Fruit fly (Drosophila melanogaster) whole organism, embryonic: ENCODE data around the gene pav.

Experiments
- CG10267 ChIP-seq: fragments of 200-800 bp; sonication (Bioruptor generic); optimal IDR thresholded peaks from 2 replicates; lab custom pipeline; 2018; ENCODE audit warnings: missing biosample characterization, mild to moderate bottlenecking, missing genetic modification characterization, moderate library complexity
- CG10959 ChIP-seq: fragments of 200-800 bp; sonication (Bioruptor generic); IDR thresholded peaks from 2 replicates; pipeline ENCODE4 v1.3.6; 2022; ENCODE audit warnings: missing biosample characterization, missing genetic modification characterization
- CG11085 ChIP-seq: fragments of 200-800 bp; sonication (Bioruptor generic); IDR thresholded peaks from 2 replicates; pipeline ENCODE4 v1.3.6; 2022; ENCODE audit warnings: missing biosample characterization, missing genetic modification characterization
- CG1647 ChIP-seq: fragments of 200-800 bp; sonication (Bioruptor generic); optimal IDR thresholded peaks from 3 replicates; lab custom pipeline; 2016; ENCODE audit warnings: missing biosample characterization, missing genetic modification characterization
- CG1792 ChIP-seq: fragments of 200-800 bp; sonication (Bioruptor generic); optimal IDR thresholded peaks from 2 replicates; lab custom pipeline; 2016; ENCODE audit warnings: missing biosample characterization, missing genetic modification characterization
- CG18262 ChIP-seq: fragments of 200-800 bp; optimal IDR thresholded peaks from 3 replicates; lab custom pipeline; 2019; ENCODE audit warnings: missing biosample characterization, mild to moderate bottlenecking, missing genetic modification characterization, moderate library complexity
- CG2129 ChIP-seq: fragments of 200-800 bp; sonication (Bioruptor generic); IDR thresholded peaks from 2 replicates; pipeline ENCODE4 v1.3.6; 2022; ENCODE audit warnings: missing biosample characterization, missing genetic modification characterization; ENCODE audit not compliant: partially characterized antibody
- CG2202 ChIP-seq: fragments of 200-800 bp; sonication (Bioruptor generic); optimal IDR thresholded peaks from 2 replicates; lab custom pipeline; 2018; ENCODE audit warnings: missing biosample characterization, mild to moderate bottlenecking, missing genetic modification characterization
- CG31365 ChIP-seq: fragments of 200-800 bp; sonication (Bioruptor generic); optimal IDR thresholded peaks from 2 replicates; lab custom pipeline; 2018; ENCODE audit warnings: missing biosample characterization, mild to moderate bottlenecking, missing genetic modification characterization
- CG32767 ChIP-seq: fragments of 200-800 bp; sonication (Bioruptor generic); IDR thresholded peaks from 2 replicates; pipeline ENCODE4 v1.3.6; 2022; ENCODE audit warnings: missing biosample characterization, missing genetic modification characterization
- CG34224 ChIP-seq: fragments of 200-800 bp; sonication (Bioruptor generic); IDR thresholded peaks from 3 replicates; pipeline ENCODE4 v1.3.6; 2022; ENCODE audit warnings: missing biosample characterization, missing genetic modification characterization; ENCODE audit not compliant: partially characterized antibody
- CG34376 ChIP-seq: fragments of 200-800 bp; sonication (Bioruptor generic); optimal IDR thresholded peaks from 2 replicates; lab custom pipeline; 2018; ENCODE audit warnings: missing biosample characterization, mild to moderate bottlenecking, missing genetic modification characterization
- CG3995 ChIP-seq: fragments of 200-800 bp; sonication (Bioruptor generic); optimal IDR thresholded peaks from 3 replicates; lab custom pipeline; 2016; ENCODE audit warnings: missing biosample characterization, missing genetic modification characterization
- CG6175 ChIP-seq: fragments of 200-800 bp; sonication (Bioruptor generic); IDR thresholded peaks from 3 replicates; pipeline ENCODE4 v1.3.6; 2022; ENCODE audit warnings: missing biosample characterization, missing genetic modification characterization
- CG7786 ChIP-seq: fragments of 200-800 bp; sonication (Bioruptor generic); optimal IDR thresholded peaks from 2 replicates; lab custom pipeline; 2016; ENCODE audit warnings: missing biosample characterization, missing genetic modification characterization
- CG7839 ChIP-seq: fragments of 200-800 bp; sonication (Bioruptor generic); optimal IDR thresholded peaks from 3 replicates; lab custom pipeline; 2018; ENCODE audit warnings: missing biosample characterization, mild to moderate bottlenecking, missing genetic modification characterization, moderate library complexity
- CG7928 ChIP-seq: fragments of 200-800 bp; sonication (Bioruptor generic); optimal IDR thresholded peaks from 2 replicates; lab custom pipeline; 2017; ENCODE audit warnings: missing biosample characterization, mild to moderate bottlenecking, missing genetic modification characterization
- CG8478 ChIP-seq: fragments of >200 bp; optimal IDR thresholded peaks from 2 replicates; lab custom pipeline; 2018
- CG9797 ChIP-seq: fragments of 200-800 bp; sonication (Bioruptor generic); optimal IDR thresholded peaks from 3 replicates; lab custom pipeline; 2018; ENCODE audit warnings: missing biosample characterization, mild to moderate bottlenecking, missing genetic modification characterization
- CoRest ChIP-seq: fragments of 200-800 bp; sonication (Bioruptor generic); optimal IDR thresholded peaks from 3 replicates; lab custom pipeline; 2018; ENCODE audit warnings: missing biosample characterization, mild to moderate bottlenecking, missing genetic modification characterization, moderate library complexity
- ERR ChIP-seq: fragments of 200-800 bp; sonication (Bioruptor generic); optimal IDR thresholded peaks from 2 replicates; lab custom pipeline; 2016; ENCODE audit warnings: missing biosample characterization, missing genetic modification characterization
- Eip74EF ChIP-seq, 2 experiments: fragments of 200-800 bp in 1 of 2; fragments of >200 bp in 1 of 2; sonication (Bioruptor generic) in 1 of 2; optimal IDR thresholded peaks; 2 replicates each; lab custom pipeline; 2017 to 2019; ENCODE audit warnings: missing biosample characterization in 2 of 2, missing genetic modification characterization in 2 of 2, mild to moderate bottlenecking in 1 of 2, moderate library complexity in 1 of 2
- Gsc ChIP-seq: fragments of 200-800 bp; sonication (Bioruptor generic); IDR thresholded peaks from 2 replicates; pipeline ENCODE4 v1.3.6; 2022; ENCODE audit warnings: missing biosample characterization, missing genetic modification characterization
- H15 ChIP-seq: fragments of 200-800 bp; sonication (Bioruptor generic); IDR thresholded peaks from 3 replicates; pipeline ENCODE4 v1.3.6; 2022; ENCODE audit warnings: missing biosample characterization, missing genetic modification characterization
- HLH3B ChIP-seq: fragments of 200-800 bp; sonication (Bioruptor generic); IDR thresholded peaks from 2 replicates; pipeline ENCODE4 v1.3.6; 2022; ENCODE audit warnings: missing biosample characterization, missing genetic modification characterization
- HmgZ ChIP-seq: fragments of 200-800 bp; sonication (Bioruptor generic); optimal IDR thresholded peaks from 2 replicates; lab custom pipeline; 2018; ENCODE audit warnings: missing biosample characterization, mild to moderate bottlenecking, missing genetic modification characterization
- Hsf ChIP-seq: fragments of 200-800 bp; sonication (Bioruptor generic); optimal IDR thresholded peaks from 3 replicates; lab custom pipeline; 2016; ENCODE audit warnings: missing biosample characterization, missing genetic modification characterization
- Lim3 ChIP-seq: fragments of 200-800 bp; sonication (Bioruptor generic); IDR thresholded peaks from 2 replicates; pipeline ENCODE4 v1.3.6; 2022; ENCODE audit warnings: missing biosample characterization, missing genetic modification characterization
- Lpt ChIP-seq: fragments of >200 bp; optimal IDR thresholded peaks from 2 replicates; lab custom pipeline; 2018; ENCODE audit warnings: missing biosample characterization, missing genetic modification characterization
- Mad ChIP-seq: fragments of 200-800 bp; sonication (Bioruptor generic); optimal IDR thresholded peaks from 2 replicates; lab custom pipeline; 2016; ENCODE audit warnings: missing biosample characterization, missing genetic modification characterization
- Oaz ChIP-seq: fragments of 200-800 bp; sonication (Bioruptor generic); IDR thresholded peaks from 2 replicates; pipeline ENCODE4 v1.3.6; 2022; ENCODE audit warnings: missing biosample characterization, missing genetic modification characterization
- Pdp1 ChIP-seq, 2 experiments: fragments of 200-800 bp; sonication (Bioruptor generic); optimal IDR thresholded peaks; 3 replicates each; lab custom pipeline; 2016; ENCODE audit warnings: missing biosample characterization in 2 of 2, missing genetic modification characterization in 2 of 2, mild to moderate bottlenecking in 1 of 2, moderate library complexity in 1 of 2
- Ptx1 ChIP-seq: fragments of 200-800 bp; sonication (Bioruptor generic); IDR thresholded peaks from 2 replicates; pipeline ENCODE4 v1.3.6; 2022; ENCODE audit warnings: missing biosample characterization, missing genetic modification characterization
- Ravus ChIP-seq: fragments of 200-800 bp; sonication (Bioruptor generic); IDR thresholded peaks from 2 replicates; pipeline ENCODE4 v1.3.6; 2022; ENCODE audit warnings: missing biosample characterization, missing genetic modification characterization
- Sox100B ChIP-seq: fragments of 200-800 bp; sonication (Bioruptor generic); optimal IDR thresholded peaks from 3 replicates; lab custom pipeline; 2018; ENCODE audit warnings: missing biosample characterization, mild to moderate bottlenecking, missing genetic modification characterization
- abd-A ChIP-seq: fragments of 200-800 bp; sonication (Bioruptor generic); optimal IDR thresholded peaks from 3 replicates; lab custom pipeline; 2019; ENCODE audit warnings: missing biosample characterization, mild to moderate bottlenecking, missing genetic modification characterization, moderate library complexity
- chinmo ChIP-seq: fragments of 200-800 bp; sonication (Bioruptor generic); IDR thresholded peaks from 4 replicates; pipeline ENCODE4 v1.3.6; 2022; ENCODE audit warnings: missing biosample characterization, missing genetic modification characterization; ENCODE audit not compliant: partially characterized antibody
- da ChIP-seq: fragments of 200-800 bp; sonication (Bioruptor generic); optimal IDR thresholded peaks from 2 replicates; lab custom pipeline; 2016; ENCODE audit warnings: missing biosample characterization, missing genetic modification characterization
- exex ChIP-seq: fragments of 200-800 bp; sonication (Bioruptor generic); optimal IDR thresholded peaks from 4 replicates; lab custom pipeline; 2018; ENCODE audit warnings: missing biosample characterization, mild to moderate bottlenecking, missing genetic modification characterization, moderate library complexity
- eyg ChIP-seq: fragments of 200-800 bp; sonication (Bioruptor generic); optimal IDR thresholded peaks from 3 replicates; lab custom pipeline; 2016; ENCODE audit warnings: missing biosample characterization, missing genetic modification characterization
- fd64A ChIP-seq: fragments of 200-800 bp; sonication (Bioruptor generic); optimal IDR thresholded peaks from 3 replicates; lab custom pipeline; 2018; ENCODE audit warnings: missing biosample characterization, mild to moderate bottlenecking, missing genetic modification characterization
- knrl ChIP-seq: fragments of 200-800 bp; sonication (Bioruptor generic); IDR thresholded peaks from 3 replicates; pipeline ENCODE4 v1.3.6; 2022; ENCODE audit warnings: missing biosample characterization, missing genetic modification characterization; ENCODE audit not compliant: partially characterized antibody
- nerfin-2 ChIP-seq: fragments of 200-800 bp; sonication (Bioruptor generic); IDR thresholded peaks from 2 replicates; pipeline ENCODE4 v1.3.6; 2022; ENCODE audit warnings: missing biosample characterization, missing genetic modification characterization; ENCODE audit not compliant: partially characterized antibody
- pho ChIP-seq: fragments of 200-800 bp; sonication (Bioruptor generic); optimal IDR thresholded peaks from 2 replicates; lab custom pipeline; 2016; ENCODE audit warnings: missing biosample characterization, missing genetic modification characterization
- prd ChIP-seq, 3 experiments: fragments of >200 bp in 2 of 3; fragments of 200-800 bp in 1 of 3; sonication (Bioruptor generic) in 1 of 3; optimal IDR thresholded peaks in 2 of 3; IDR thresholded peaks in 1 of 3; 2 replicates in 2 of 3; 3 replicates in 1 of 3; pipeline versions ENCODE4 v1.3.6 to Lab custom; 2017 to 2022; ENCODE audit warnings: missing biosample characterization in 1 of 3, missing genetic modification characterization in 1 of 3
- salm ChIP-seq: fragments of 200-800 bp; sonication (Bioruptor generic); optimal IDR thresholded peaks from 2 replicates; lab custom pipeline; 2018; ENCODE audit warnings: missing biosample characterization, mild to moderate bottlenecking, missing genetic modification characterization
- slp2 ChIP-seq: fragments of 200-800 bp; sonication (Bioruptor generic); optimal IDR thresholded peaks from 2 replicates; lab custom pipeline; 2016; ENCODE audit warnings: missing biosample characterization, missing genetic modification characterization
- trem ChIP-seq: fragments of 200-800 bp; optimal IDR thresholded peaks from 3 replicates; lab custom pipeline; 2019; ENCODE audit warnings: missing biosample characterization, mild to moderate bottlenecking, missing genetic modification characterization, moderate library complexity
- vvl ChIP-seq: fragments of 200-800 bp; sonication (Bioruptor generic); IDR thresholded peaks from 2 replicates; pipeline ENCODE4 v1.3.6; 2022; ENCODE audit warnings: missing biosample characterization, missing genetic modification characterization
- z ChIP-seq: fragments of 200-800 bp; sonication (Bioruptor generic); IDR thresholded peaks from 3 replicates; pipeline ENCODE4 v1.3.6; 2022; ENCODE audit warnings: missing biosample characterization, missing genetic modification characterization

pav gene

dm6 chr3L:4292120-4292697 is 49.7 kb downstream of the pav start, which contains the start of the genes CG15012 and Fdx2 (continued):
- 0 out of 4 replicates have a peak, but pooled peaks have one; percentile 36 for TF ChIP-seq chinmo (GFP tag; lab: Robert Waterston, UW)
- TF ChIP-seq z (GFP tag; lab: Robert Waterston, UW), result no peak
- peak; percentile 34 for TF ChIP-seq Hsf (GFP tag; lab: Kevin White, UChicago)
- peak; percentile 19 for TF ChIP-seq exex (tag; lab: Kevin White, UChicago)
- TF ChIP-seq CG2202, result no peak
- peak; percentile 9 for TF ChIP-seq eyg (GFP tag; lab: Kevin White, UChicago)
- peak; percentile 74 for TF ChIP-seq CG10267 (tag; lab: Kevin White, UChicago)
- TF ChIP-seq da (GFP tag; lab: Kevin White, UChicago), result no peak
- no peak for TF ChIP-seq Oaz
- no peak for TF ChIP-seq CG1792
- TF ChIP-seq CG11085 (GFP tag; lab: Robert Waterston, UW), result no peak
- TF ChIP-seq knrl (GFP tag; lab: Robert Waterston, UW), result peak; percentile 61; the same call in 2 of the 3 replicates
- peak; percentile 53; the same call in 1 of the 3 replicates for TF ChIP-seq CG34224
- no peak for TF ChIP-seq Lpt (GFP tag; lab: Kevin White, UChicago)
- TF ChIP-seq salm (tag; lab: Kevin White, UChicago), result no peak
- TF ChIP-seq Sox100B (GFP tag; lab: Kevin White, UChicago), result no peak
- TF ChIP-seq CG1647 (GFP tag; lab: Kevin White, UChicago), result peak; percentile 37
- no peak for TF ChIP-seq CG8478 (lab: Kevin White, UChicago)
- peak; percentile 76 for TF ChIP-seq CG7928 (GFP tag; lab: Kevin White, UChicago)
- TF ChIP-seq Eip74EF (GFP tag; optimal IDR thresholded peaks at IDR 0.05; lab: Kevin White, UChicago), result peak in 1 of 2 experiments; percentile 3
- TF ChIP-seq CG6175 (GFP tag; lab: Robert Waterston, UW), result no peak
- peak; percentile 54 for TF ChIP-seq CoRest (tag; lab: Kevin White, UChicago)
- no peak for TF ChIP-seq CG32767 (GFP tag; lab: Robert Waterston, UW)
- peak; percentile 41 for TF ChIP-seq CG34376
- no peak for TF ChIP-seq CG7786 (GFP tag; lab: Kevin White, UChicago)
- peak in 1 of 2 experiments; percentile 82 for TF ChIP-seq Pdp1 (GFP tag; optimal IDR thresholded peaks at IDR 0.05; lab: Kevin White, UChicago)
- TF ChIP-seq prd (optimal IDR thresholded peaks at IDR 0.05; lab: Kevin White, UChicago), result no peak
- TF ChIP-seq prd (GFP tag; IDR thresholded peaks at IDR 0.05; lab: Robert Waterston, UW), result peak; percentile 27; the same call in 1 of the 3 replicates
- no peak for TF ChIP-seq abd-A (tag; lab: Kevin White, UChicago)
- peak; percentile 29 for TF ChIP-seq Mad (GFP tag; lab: Kevin White, UChicago)
- peak; percentile 73 for TF ChIP-seq HmgZ (tag; lab: Kevin White, UChicago)
- no peak for TF ChIP-seq ERR
- no peak for TF ChIP-seq Ravus (GFP tag; lab: Robert Waterston, UW)
- TF ChIP-seq CG31365 (tag; lab: Kevin White, UChicago), result no peak
- TF ChIP-seq H15, result no peak
- no peak for TF ChIP-seq Gsc (GFP tag; lab: Robert Waterston, UW)
- TF ChIP-seq CG3995 (GFP tag; lab: Kevin White, UChicago), result peak; percentile 44
- TF ChIP-seq slp2, result no peak
- TF ChIP-seq trem, result peak; percentile 80
- TF ChIP-seq CG10959 (GFP tag; lab: Robert Waterston, UW), result no peak
- TF ChIP-seq fd64A (GFP tag; lab: Kevin White, UChicago), result no peak
- no peak for TF ChIP-seq pho (GFP tag; lab: Kevin White, UChicago)
- TF ChIP-seq Lim3, result no peak
- no peak for TF ChIP-seq HLH3B (GFP tag; lab: Robert Waterston, UW)
- no peak for TF ChIP-seq nerfin-2
- TF ChIP-seq CG2129 (GFP tag; lab: Robert Waterston, UW), result no peak
- TF ChIP-seq CG18262 (tag; lab: Kevin White, UChicago), result peak; percentile 40
- TF ChIP-seq CG7839 (tag; lab: Kevin White, UChicago), result peak; percentile 7
- peak; percentile 87 for TF ChIP-seq CG9797
- TF ChIP-seq vvl (GFP tag; lab: Robert Waterston, UW), result peak; percentile 59
- 0 out of 2 replicates have a peak, but pooled peaks have one; percentile 6 for TF ChIP-seq Ptx1 (GFP tag; lab: Robert Waterston, UW)
